Fruit fly (Drosophila melanogaster) whole organism, embryonic: ENCODE data around the gene Cdc16.

ENCODE experiments used
- Atf3 ChIP-seq: fragments of 200-800 bp; sonication (Bioruptor generic); optimal IDR thresholded peaks from 3 replicates; lab custom pipeline; 2016; ENCODE audit warnings: missing biosample characterization, missing genetic modification characterization
- Blimp-1 ChIP-seq: fragments of 200-800 bp; sonication (Bioruptor generic); optimal IDR thresholded peaks from 3 replicates; lab custom pipeline; 2018; ENCODE audit warnings: missing biosample characterization, missing genetic modification characterization, mild to moderate bottlenecking, moderate library complexity, missing genetic modification reagents
- Bteb2 ChIP-seq: fragments of 200-800 bp; sonication (Bioruptor generic); optimal IDR thresholded peaks from 2 replicates; lab custom pipeline; 2016; ENCODE audit warnings: missing biosample characterization, missing genetic modification characterization
- C15 ChIP-seq: fragments of 200-800 bp; sonication (Bioruptor generic); IDR thresholded peaks from 3 replicates; pipeline ENCODE4 v1.3.6; 2022; ENCODE audit warnings: missing biosample characterization, missing genetic modification characterization
- CG10366 ChIP-seq: fragments of 200-800 bp; sonication (Bioruptor generic); IDR thresholded peaks from 2 replicates; pipeline ENCODE4 v1.3.6; 2022; ENCODE audit warnings: missing biosample characterization, missing genetic modification characterization
- CG11247 ChIP-seq: fragments of 200-800 bp; sonication (Bioruptor generic); IDR thresholded peaks from 2 replicates; pipeline ENCODE4 v1.3.6; 2022; ENCODE audit warnings: missing biosample characterization, missing genetic modification characterization
- CG11560 ChIP-seq: fragments of 200-800 bp; sonication (Bioruptor generic); IDR thresholded peaks from 3 replicates; pipeline ENCODE4 v1.3.6; 2022; ENCODE audit warnings: missing biosample characterization, missing genetic modification characterization
- CG11723 ChIP-seq: fragments of 200-800 bp; sonication (Bioruptor generic); optimal IDR thresholded peaks from 2 replicates; lab custom pipeline; 2017; ENCODE audit warnings: missing biosample characterization, mild to moderate bottlenecking, missing genetic modification characterization
- CG12659 ChIP-seq: fragments of 200-800 bp; sonication (Bioruptor generic); optimal IDR thresholded peaks from 3 replicates; lab custom pipeline; 2017; ENCODE audit warnings: mild to moderate bottlenecking, missing biosample characterization, missing genetic modification reagents, missing genetic modification characterization
- CG15073 ChIP-seq: fragments of 200-800 bp; sonication (Bioruptor generic); optimal IDR thresholded peaks from 2 replicates; lab custom pipeline; 2016; ENCODE audit warnings: missing biosample characterization, missing genetic modification characterization
- CG15479 ChIP-seq: fragments of 200-800 bp; sonication (Bioruptor generic); optimal IDR thresholded peaks from 3 replicates; lab custom pipeline; 2019; ENCODE audit warnings: missing biosample characterization, mild to moderate bottlenecking, missing genetic modification characterization, moderate library complexity
- CG15514 ChIP-seq: fragments of 200-800 bp; sonication (Bioruptor generic); optimal IDR thresholded peaks from 3 replicates; lab custom pipeline; 2017; ENCODE audit warnings: missing biosample characterization, missing genetic modification characterization, mild to moderate bottlenecking, moderate library complexity, missing genetic modification reagents
- CG17385 ChIP-seq: fragments of 200-800 bp; sonication (Bioruptor generic); optimal IDR thresholded peaks from 3 replicates; lab custom pipeline; 2018; ENCODE audit warnings: missing biosample characterization, mild to moderate bottlenecking, missing genetic modification characterization
- CG30403 ChIP-seq: fragments of 200-800 bp; sonication (Bioruptor generic); optimal IDR thresholded peaks from 3 replicates; lab custom pipeline; 2016; ENCODE audit warnings: missing biosample characterization, missing genetic modification characterization
- CG31388 ChIP-seq: fragments of 200-800 bp; sonication (Bioruptor generic); optimal IDR thresholded peaks from 2 replicates; lab custom pipeline; 2016; ENCODE audit warnings: missing biosample characterization, missing genetic modification characterization
- CG34224 ChIP-seq: fragments of 200-800 bp; sonication (Bioruptor generic); IDR thresholded peaks from 3 replicates; pipeline ENCODE4 v1.3.6; 2022; ENCODE audit warnings: missing biosample characterization, missing genetic modification characterization; ENCODE audit not compliant: partially characterized antibody
- CG3838 ChIP-seq: fragments of 200-800 bp; sonication (Bioruptor generic); optimal IDR thresholded peaks from 3 replicates; lab custom pipeline; 2016; ENCODE audit warnings: missing biosample characterization, missing genetic modification characterization
- CG4707 ChIP-seq: fragments of 200-800 bp; sonication (Bioruptor generic); optimal IDR thresholded peaks from 2 replicates; lab custom pipeline; 2018; ENCODE audit warnings: missing biosample characterization, mild to moderate bottlenecking, missing genetic modification characterization, moderate library complexity
- CG4854 ChIP-seq: fragments of 200-800 bp; sonication (Bioruptor generic); optimal IDR thresholded peaks from 2 replicates; lab custom pipeline; 2016; ENCODE audit warnings: missing biosample characterization, missing genetic modification characterization, inconsistent platforms
- CG8290 ChIP-seq, 3 experiments: fragments of 200-800 bp; sonication (Bioruptor generic); optimal IDR thresholded peaks; 2 replicates each; lab custom pipeline; 2016 to 2019; ENCODE audit warnings: missing biosample characterization in 3 of 3, missing genetic modification characterization in 3 of 3, mild to moderate bottlenecking in 2 of 3, moderate library complexity in 1 of 3
- D19A ChIP-seq: fragments of 200-800 bp; optimal IDR thresholded peaks from 3 replicates; lab custom pipeline; 2019; ENCODE audit warnings: missing biosample characterization, mild to moderate bottlenecking, missing genetic modification characterization, moderate library complexity
- Doc2 ChIP-seq: fragments of 200-800 bp; sonication (Bioruptor generic); IDR thresholded peaks from 2 replicates; pipeline ENCODE4 v1.3.6; 2022; ENCODE audit warnings: missing biosample characterization, missing genetic modification characterization
- Eip74EF ChIP-seq, 2 experiments: fragments of 200-800 bp in 1 of 2; fragments of >200 bp in 1 of 2; sonication (Bioruptor generic) in 1 of 2; optimal IDR thresholded peaks; 2 replicates each; lab custom pipeline; 2017 to 2019; ENCODE audit warnings: missing biosample characterization in 2 of 2, missing genetic modification characterization in 2 of 2, mild to moderate bottlenecking in 1 of 2, moderate library complexity in 1 of 2
- Elba2 ChIP-seq: fragments of 200-800 bp; sonication (Bioruptor generic); optimal IDR thresholded peaks from 3 replicates; lab custom pipeline; 2016; ENCODE audit warnings: missing biosample characterization, missing genetic modification characterization
- Gug ChIP-seq: fragments of 200-800 bp; sonication (Bioruptor generic); IDR thresholded peaks from 4 replicates; pipeline ENCODE4 v1.3.6; 2022; ENCODE audit warnings: missing biosample characterization, missing genetic modification characterization
- HmgD ChIP-seq: fragments of 200-800 bp; sonication (Bioruptor generic); optimal IDR thresholded peaks from 3 replicates; lab custom pipeline; 2016; ENCODE audit warnings: missing biosample characterization, missing genetic modification characterization
- Hmx ChIP-seq: fragments of 200-800 bp; sonication (Bioruptor generic); optimal IDR thresholded peaks from 2 replicates; lab custom pipeline; 2016; ENCODE audit warnings: missing biosample characterization, missing genetic modification characterization
- Kr ChIP-seq: fragments of 200-800 bp; sonication (Bioruptor generic); optimal IDR thresholded peaks from 2 replicates; lab custom pipeline; 2017; ENCODE audit warnings: missing biosample characterization, mild to moderate bottlenecking, missing genetic modification characterization
- MBD-R2 ChIP-seq: fragments of 200-800 bp; sonication (Bioruptor generic); IDR thresholded peaks from 2 replicates; pipeline ENCODE4 v1.3.6; 2022; ENCODE audit warnings: missing biosample characterization, missing genetic modification characterization
- Med ChIP-seq: fragments of 200-800 bp; sonication (Bioruptor generic); peaks from one replicate; lab custom pipeline; 2016; ENCODE audit warnings: missing biosample characterization, missing genetic modification characterization, mild to moderate bottlenecking, inconsistent platforms, moderate library complexity
- Oli ChIP-seq: fragments of 200-800 bp; sonication (Bioruptor generic); optimal IDR thresholded peaks from 2 replicates; lab custom pipeline; 2018; ENCODE audit warnings: missing biosample characterization, mild to moderate bottlenecking, missing genetic modification characterization, moderate library complexity
- al ChIP-seq: fragments of 200-800 bp; sonication (Bioruptor generic); IDR thresholded peaks from 2 replicates; pipeline ENCODE4 v1.3.6; 2022; ENCODE audit warnings: missing biosample characterization, missing genetic modification characterization
- ase ChIP-seq: fragments of 200-800 bp; sonication (Bioruptor generic); IDR thresholded peaks from 3 replicates; pipeline ENCODE4 v1.3.6; 2022; ENCODE audit warnings: missing biosample characterization, missing genetic modification characterization
- emc ChIP-seq: fragments of 200-800 bp; sonication (Bioruptor generic); optimal IDR thresholded peaks from 2 replicates; lab custom pipeline; 2016; ENCODE audit warnings: missing biosample characterization, missing genetic modification characterization
- eyg ChIP-seq: fragments of 200-800 bp; sonication (Bioruptor generic); optimal IDR thresholded peaks from 3 replicates; lab custom pipeline; 2016; ENCODE audit warnings: missing biosample characterization, missing genetic modification characterization
- fd102C ChIP-seq: fragments of 200-800 bp; sonication (Bioruptor generic); optimal IDR thresholded peaks from 2 replicates; lab custom pipeline; 2018; ENCODE audit warnings: missing biosample characterization, mild to moderate bottlenecking, missing genetic modification characterization, moderate library complexity
- fd64A ChIP-seq: fragments of 200-800 bp; sonication (Bioruptor generic); optimal IDR thresholded peaks from 3 replicates; lab custom pipeline; 2018; ENCODE audit warnings: missing biosample characterization, mild to moderate bottlenecking, missing genetic modification characterization
- her ChIP-seq: fragments of 200-800 bp; sonication (Bioruptor generic); optimal IDR thresholded peaks from 2 replicates; lab custom pipeline; 2016; ENCODE audit warnings: missing biosample characterization, missing genetic modification characterization
- jumu ChIP-seq: fragments of 200-800 bp; sonication (Bioruptor generic); optimal IDR thresholded peaks from 3 replicates; lab custom pipeline; 2016; ENCODE audit warnings: missing biosample characterization, missing genetic modification characterization
- klu ChIP-seq: fragments of 200-800 bp; sonication (Bioruptor generic); IDR thresholded peaks from 2 replicates; pipeline ENCODE4 v1.3.6; 2022; ENCODE audit warnings: missing biosample characterization, missing genetic modification characterization
- lab ChIP-seq: fragments of 200-800 bp; sonication (Bioruptor generic); optimal IDR thresholded peaks from 3 replicates; lab custom pipeline; 2017; ENCODE audit warnings: missing biosample characterization, missing genetic modification characterization, mild to moderate bottlenecking, moderate library complexity, missing genetic modification reagents
- lov ChIP-seq, 2 experiments: fragments of 200-800 bp in 1 of 2; fragments of >200 bp in 1 of 2; sonication (Bioruptor generic) in 1 of 2; IDR thresholded peaks in 1 of 2; optimal IDR thresholded peaks in 1 of 2; 2 replicates in 1 of 2; 3 replicates in 1 of 2; pipeline versions ENCODE4 v1.3.6 to Lab custom; 2017 to 2022; ENCODE audit warnings: missing biosample characterization in 1 of 2, missing genetic modification characterization in 1 of 2
- pfk ChIP-seq: fragments of 200-800 bp; sonication (Bioruptor generic); optimal IDR thresholded peaks from 2 replicates; lab custom pipeline; 2018; ENCODE audit warnings: missing biosample characterization, mild to moderate bottlenecking, missing genetic modification characterization, moderate library complexity
- repo ChIP-seq: fragments of 200-800 bp; sonication (Bioruptor generic); optimal IDR thresholded peaks from 2 replicates; lab custom pipeline; 2016; ENCODE audit warnings: missing biosample characterization, missing genetic modification characterization
- row ChIP-seq: fragments of 200-800 bp; sonication (Bioruptor generic); IDR thresholded peaks from 3 replicates; pipeline ENCODE4 v1.3.6; 2022; ENCODE audit warnings: missing biosample characterization, missing genetic modification characterization
- schlank ChIP-seq: fragments of 200-800 bp; sonication (Bioruptor generic); optimal IDR thresholded peaks from 2 replicates; lab custom pipeline; 2018; ENCODE audit warnings: missing biosample characterization, mild to moderate bottlenecking, missing genetic modification characterization
- so ChIP-seq: fragments of 200-800 bp; sonication (Bioruptor generic); IDR thresholded peaks from 3 replicates; pipeline ENCODE4 v1.3.6; 2022; ENCODE audit warnings: missing biosample characterization, missing genetic modification characterization
- sob ChIP-seq: fragments of 200-800 bp; sonication (Bioruptor generic); IDR thresholded peaks from 2 replicates; pipeline ENCODE4 v1.3.6; 2022; ENCODE audit warnings: missing biosample characterization, missing genetic modification characterization
- ttk ChIP-seq: fragments of 200-800 bp; sonication (Bioruptor generic); IDR thresholded peaks from 2 replicates; pipeline ENCODE4 v2.1.2; 2022; ENCODE audit warnings: missing biosample characterization, missing genetic modification characterization

Gene Cdc16

dm6 chr3R:23283702-23284101 lies 2.7 kb downstream of the Cdc16 start, which contains the start of gene CG6763:
Gene CG6763 (plus strand): TSS chr3R:23284002.
- TF ChIP-seq Med, result peak; percentile 39
- TF ChIP-seq MBD-R2 (GFP tag; lab: Robert Waterston, UW), result no peak
- TF ChIP-seq Blimp-1 (GFP tag; lab: Kevin White, UChicago), result no peak
- peak; percentile 11 for TF ChIP-seq lab (GFP tag; lab: Kevin White, UChicago)
- no peak for TF ChIP-seq Hmx (GFP tag; lab: Kevin White, UChicago)
- TF ChIP-seq CG8290 (GFP tag; optimal IDR thresholded peaks at IDR 0.05; lab: Kevin White, UChicago), result no peak
- TF ChIP-seq CG8290 (tag; optimal IDR thresholded peaks at IDR 0.05; lab: Kevin White, UChicago), result peak in 1 of 2 experiments; percentile 42

dm6 chr3R:23284256-23284655 lies 3.3 kb downstream of the Cdc16 start:
- no peak for TF ChIP-seq Doc2 (GFP tag; lab: Robert Waterston, UW)
- TF ChIP-seq fd102C (GFP tag; lab: Kevin White, UChicago), result no peak
- no peak for TF ChIP-seq CG11560 (tag; lab: Robert Waterston, UW)
- TF ChIP-seq CG17385 (GFP tag; lab: Kevin White, UChicago), result peak; percentile 45
- no peak for TF ChIP-seq Kr (GFP tag; lab: Kevin White, UChicago)
- no peak for TF ChIP-seq CG8290 (GFP tag; optimal IDR thresholded peaks at IDR 0.05; lab: Kevin White, UChicago)
- TF ChIP-seq CG8290 (tag; optimal IDR thresholded peaks at IDR 0.05; lab: Kevin White, UChicago), result no peak
- TF ChIP-seq CG10366, result no peak
- 0 out of 3 replicates have a peak, but pooled peaks have one; percentile 11 for TF ChIP-seq so (GFP tag; lab: Robert Waterston, UW)
- TF ChIP-seq CG34224, result no peak
- TF ChIP-seq CG31388 (GFP tag; lab: Kevin White, UChicago), result no peak
- no peak for TF ChIP-seq jumu (GFP tag; lab: Kevin White, UChicago)
- TF ChIP-seq schlank (tag; lab: Kevin White, UChicago), result peak; percentile 57
- TF ChIP-seq CG30403 (GFP tag; lab: Kevin White, UChicago), result no peak
- TF ChIP-seq Eip74EF (GFP tag; optimal IDR thresholded peaks at IDR 0.05; lab: Kevin White, UChicago), result no peak
- no peak for TF ChIP-seq CG15073 (GFP tag; lab: Kevin White, UChicago)
- TF ChIP-seq ttk (GFP tag; lab: Robert Waterston, UW), result no peak
- no peak for TF ChIP-seq CG4707 (GFP tag; lab: Kevin White, UChicago)
- TF ChIP-seq Bteb2, result no peak
- no peak for TF ChIP-seq Oli
- TF ChIP-seq CG15479, result no peak
- TF ChIP-seq eyg, result no peak
- TF ChIP-seq Gug (GFP tag; lab: Robert Waterston, UW), result no peak
- TF ChIP-seq repo (GFP tag; lab: Kevin White, UChicago), result no peak
- no peak for TF ChIP-seq CG11247 (GFP tag; lab: Robert Waterston, UW)
- no peak for TF ChIP-seq row (GFP tag; lab: Robert Waterston, UW)
- no peak for TF ChIP-seq CG11723 (GFP tag; lab: Kevin White, UChicago)
- peak; percentile 29 for TF ChIP-seq pfk (GFP tag; lab: Kevin White, UChicago)
- no peak for TF ChIP-seq klu (GFP tag; lab: Robert Waterston, UW)
- TF ChIP-seq fd64A (GFP tag; lab: Kevin White, UChicago), result peak; percentile 10
- no peak for TF ChIP-seq lov (optimal IDR thresholded peaks at IDR 0.05; lab: Kevin White, UChicago)
- no peak for TF ChIP-seq lov (GFP tag; IDR thresholded peaks at IDR 0.05; lab: Robert Waterston, UW)
- no peak for TF ChIP-seq D19A (tag; lab: Kevin White, UChicago)
- TF ChIP-seq CG4854 (GFP tag; lab: Kevin White, UChicago), result no peak
- no peak for TF ChIP-seq Atf3 (GFP tag; lab: Kevin White, UChicago)
- no peak for TF ChIP-seq C15 (GFP tag; lab: Robert Waterston, UW)
- TF ChIP-seq HmgD (GFP tag; lab: Kevin White, UChicago), result no peak
- TF ChIP-seq CG3838 (GFP tag; lab: Kevin White, UChicago), result no peak
- no peak for TF ChIP-seq emc
- peak; percentile 13 for TF ChIP-seq CG12659 (GFP tag; lab: Kevin White, UChicago)
- TF ChIP-seq sob (GFP tag; lab: Robert Waterston, UW), result no peak
- TF ChIP-seq Elba2 (GFP tag; lab: Kevin White, UChicago), result no peak
- TF ChIP-seq CG15514 (GFP tag; lab: Kevin White, UChicago), result peak; percentile 57
- no peak for TF ChIP-seq ase (GFP tag; lab: Robert Waterston, UW)
- TF ChIP-seq al (GFP tag; lab: Robert Waterston, UW), result no peak
- no peak for TF ChIP-seq her (GFP tag; lab: Kevin White, UChicago)
